Fruit fly (Drosophila melanogaster) whole organism, pupa: Measurements from ENCODE around the gene Cpr62Bb.

Experiments used
- CG10348 ChIP-seq: fragments of 200-800 bp; sonication (Bioruptor generic); IDR thresholded peaks from 2 replicates; pipeline ENCODE4 v1.3.6; 2022; ENCODE audit warnings: missing biosample characterization, missing genetic modification characterization
- CG12605 ChIP-seq: fragments of 200-800 bp; sonication (Bioruptor generic); IDR thresholded peaks from 2 replicates; pipeline ENCODE4 v1.3.6; 2022; ENCODE audit warnings: missing biosample characterization, missing genetic modification characterization
- CG13204 ChIP-seq: fragments of 200-800 bp; sonication (Bioruptor generic); optimal IDR thresholded peaks from 2 replicates; lab custom pipeline; 2018; ENCODE audit warnings: missing biosample characterization, mild to moderate bottlenecking, missing genetic modification characterization, moderate library complexity
- CG14655 ChIP-seq: fragments of 200-800 bp; sonication (Bioruptor generic); optimal IDR thresholded peaks from 3 replicates; lab custom pipeline; 2017; ENCODE audit warnings: mild to moderate bottlenecking, missing biosample characterization, missing genetic modification reagents, missing genetic modification characterization
- CG15710 ChIP-seq: fragments of 200-800 bp; sonication (Bioruptor generic); optimal IDR thresholded peaks from 2 replicates; lab custom pipeline; 2018; ENCODE audit warnings: missing biosample characterization, mild to moderate bottlenecking, missing genetic modification characterization, moderate library complexity
- CG17806 ChIP-seq: fragments of 200-800 bp; sonication (Bioruptor generic); optimal IDR thresholded peaks from 2 replicates; lab custom pipeline; 2018; ENCODE audit warnings: missing biosample characterization, mild to moderate bottlenecking, missing genetic modification characterization, moderate library complexity
- CG32121 ChIP-seq: fragments of 200-800 bp; sonication (Bioruptor generic); IDR thresholded peaks from 2 replicates; pipeline ENCODE4 v1.3.6; 2022; ENCODE audit warnings: missing biosample characterization, missing genetic modification characterization
- CG34367 ChIP-seq: fragments of 200-800 bp; sonication (Bioruptor generic); optimal IDR thresholded peaks from 2 replicates; lab custom pipeline; 2018; ENCODE audit warnings: missing biosample characterization, mild to moderate bottlenecking, missing genetic modification characterization
- CG4496 ChIP-seq: fragments of 200-800 bp; sonication (Bioruptor generic); IDR thresholded peaks from 3 replicates; pipeline ENCODE4 v1.3.6; 2022; ENCODE audit warnings: missing biosample characterization, missing genetic modification characterization
- CG8159 ChIP-seq: fragments of 200-800 bp; sonication (Bioruptor generic); optimal IDR thresholded peaks from 3 replicates; lab custom pipeline; 2018; ENCODE audit warnings: missing biosample characterization, mild to moderate bottlenecking, missing genetic modification characterization, moderate library complexity
- CG8301 ChIP-seq: fragments of 200-800 bp; sonication (Bioruptor generic); optimal IDR thresholded peaks from 2 replicates; lab custom pipeline; 2018; ENCODE audit warnings: missing biosample characterization, mild to moderate bottlenecking, missing genetic modification characterization
- CG9948 ChIP-seq: fragments of 200-800 bp; sonication (Bioruptor generic); optimal IDR thresholded peaks from 2 replicates; lab custom pipeline; 2018; ENCODE audit warnings: missing biosample characterization, mild to moderate bottlenecking, missing genetic modification characterization, moderate library complexity
- D1 ChIP-seq: fragments of 200-800 bp; sonication (Bioruptor generic); optimal IDR thresholded peaks from 2 replicates; lab custom pipeline; 2018; ENCODE audit warnings: missing biosample characterization, mild to moderate bottlenecking, missing genetic modification characterization, moderate library complexity
- EcR ChIP-seq: fragments of 200-800 bp; sonication (Bioruptor generic); optimal IDR thresholded peaks from 3 replicates; lab custom pipeline; 2019; ENCODE audit warnings: missing biosample characterization, missing genetic modification characterization, mild to moderate bottlenecking, moderate library complexity, missing genetic modification reagents
- Ets98B ChIP-seq: fragments of 200-800 bp; sonication (Bioruptor generic); IDR thresholded peaks from 2 replicates; pipeline ENCODE4 v1.3.6; 2022; ENCODE audit warnings: missing biosample characterization, missing genetic modification characterization
- Pif1A ChIP-seq: fragments of 200-800 bp; sonication (Bioruptor generic); optimal IDR thresholded peaks from 3 replicates; lab custom pipeline; 2016; ENCODE audit warnings: missing biosample characterization, missing genetic modification characterization
- Pif1B ChIP-seq: fragments of 200-800 bp; sonication (Bioruptor generic); optimal IDR thresholded peaks from 3 replicates; lab custom pipeline; 2016; ENCODE audit warnings: missing biosample characterization, missing genetic modification characterization
- Snoo ChIP-seq: fragments of 200-800 bp; sonication (Bioruptor generic); optimal IDR thresholded peaks from 3 replicates; lab custom pipeline; 2017; ENCODE audit warnings: missing biosample characterization, mild to moderate bottlenecking, missing genetic modification characterization, inconsistent platforms
- fd96Ca ChIP-seq: fragments of 200-800 bp; sonication (Bioruptor generic); IDR thresholded peaks from 3 replicates; pipeline ENCODE4 v1.3.6; 2022; ENCODE audit warnings: missing biosample characterization, missing genetic modification characterization
- gl ChIP-seq: fragments of 200-800 bp; sonication (Bioruptor generic); optimal IDR thresholded peaks from 2 replicates; lab custom pipeline; 2018; ENCODE audit warnings: missing biosample characterization, mild to moderate bottlenecking, missing genetic modification characterization
- rn ChIP-seq: fragments of 200-800 bp; sonication (Bioruptor generic); IDR thresholded peaks from 2 replicates; pipeline ENCODE4 v1.3.6; 2022; ENCODE audit warnings: missing biosample characterization, missing genetic modification characterization

Cpr62Bb gene

dm6 chr3L:1853277-1853676 is 18.3 kb upstream of the Cpr62Bb start:
- TF ChIP-seq CG32121 (GFP tag; lab: Robert Waterston, UW) = no peak
- peak; percentile 25 for TF ChIP-seq EcR

DNA sequence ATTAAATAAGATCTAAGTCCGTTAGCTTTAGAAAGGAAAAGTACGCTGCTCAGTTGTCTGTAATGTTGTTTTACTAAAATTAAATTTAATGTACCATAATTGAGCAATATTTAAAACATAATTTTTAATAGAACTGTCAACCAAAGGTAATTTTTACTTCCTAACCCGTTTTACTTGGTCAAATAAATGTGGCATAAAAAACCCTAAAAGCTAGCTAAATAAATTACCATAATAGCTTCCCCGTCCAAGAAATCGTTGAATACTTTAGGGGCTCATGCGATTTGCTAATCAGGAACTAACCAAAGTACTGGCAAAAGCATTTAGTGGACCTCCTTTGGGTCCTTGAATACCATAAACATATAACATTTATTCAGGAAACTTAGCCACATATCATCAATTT is 15.5 kb upstream of the Cpr62Bb start:
- TF ChIP-seq fd96Ca (GFP tag; lab: Robert Waterston, UW) (no peak), D1 (no peak), Pif1A (GFP tag; lab: Kevin White, UChicago) (no peak), CG8301 (tag; lab: Kevin White, UChicago) (no peak), CG15710 (no peak), CG10348 (GFP tag; lab: Robert Waterston, UW) (no peak), CG14655 (no peak), CG13204 (no peak), CG17806 (no peak), CG34367 (no peak), Ets98B (no peak), CG12605 (GFP tag; lab: Robert Waterston, UW) (no peak), Pif1B (GFP tag; lab: Kevin White, UChicago) (no peak), CG8159 (tag; lab: Kevin White, UChicago) (no peak), CG4496 (GFP tag; lab: Robert Waterston, UW) (no peak), Snoo (no peak), gl (tag; lab: Kevin White, UChicago) (no peak), CG9948 (no peak)

DNA sequence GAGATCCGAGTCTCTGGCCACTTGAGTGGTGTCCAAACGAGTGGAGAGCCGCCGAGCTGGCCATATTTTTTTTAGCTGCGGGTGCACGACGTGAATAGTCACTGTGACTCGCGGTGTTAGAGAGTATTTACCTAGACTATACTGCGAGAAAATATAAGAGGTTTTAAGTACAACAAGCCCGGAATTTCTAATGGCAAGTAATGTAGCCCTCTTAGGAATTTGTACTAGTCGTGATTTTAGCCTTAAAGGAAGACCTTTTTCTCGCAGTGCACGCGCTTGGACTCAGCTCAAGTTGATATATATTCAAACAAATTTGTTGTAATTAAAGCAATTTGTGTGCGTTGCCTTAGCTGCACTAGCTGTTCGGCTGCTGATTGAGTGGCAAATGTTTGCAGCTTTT is 9.6 kb upstream of the Cpr62Bb start:
- TF ChIP-seq CG12605 (GFP tag; lab: Robert Waterston, UW) (peak; percentile 32; the same call in 1 of the 2 replicates), CG14655 (peak; percentile 47), CG4496 (GFP tag; lab: Robert Waterston, UW) (peak; percentile 86), CG32121 (GFP tag; lab: Robert Waterston, UW) (peak; percentile 89), fd96Ca (GFP tag; lab: Robert Waterston, UW) (peak; percentile 86), CG15710 (no peak), CG17806 (no peak), rn (GFP tag; lab: Robert Waterston, UW) (peak; percentile 59; the same call in 1 of the 2 replicates), Ets98B (peak; percentile 88), CG9948 (no peak), Pif1A (GFP tag; lab: Kevin White, UChicago) (no peak), CG8301 (tag; lab: Kevin White, UChicago) (peak; percentile 57), CG10348 (GFP tag; lab: Robert Waterston, UW) (0 out of 2 replicates have a peak, but pooled peaks have one; percentile 36)

DNA sequence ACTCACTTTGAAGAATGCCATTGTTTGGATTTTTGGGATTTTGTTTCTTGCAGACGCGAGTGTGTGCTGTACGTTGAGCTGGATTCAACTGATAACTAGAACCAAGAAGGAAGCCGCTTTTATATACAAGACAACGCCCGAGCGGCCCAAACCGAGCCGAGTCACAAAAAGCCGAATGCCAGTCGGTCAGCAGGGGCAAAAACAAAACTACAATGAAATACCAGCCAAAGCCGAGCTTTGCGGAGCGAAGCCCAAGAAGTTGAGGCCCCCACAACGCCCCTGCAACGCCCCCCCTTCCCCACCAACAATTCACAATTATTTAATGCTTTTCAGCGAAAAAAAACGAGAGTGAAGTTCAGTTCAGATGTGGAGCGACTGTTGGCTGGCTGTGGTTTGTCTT is 7.0 kb upstream of the Cpr62Bb start, which contains the start of gene Cpr62Bc:
TSS of gene Cpr62Bc (minus strand) at position 101 of the 400 bp plus-strand sequence.
- TF ChIP-seq CG32121 (GFP tag; lab: Robert Waterston, UW) (no peak), gl (tag; lab: Kevin White, UChicago) (peak; percentile 12), rn (GFP tag; lab: Robert Waterston, UW) (no peak)

DNA sequence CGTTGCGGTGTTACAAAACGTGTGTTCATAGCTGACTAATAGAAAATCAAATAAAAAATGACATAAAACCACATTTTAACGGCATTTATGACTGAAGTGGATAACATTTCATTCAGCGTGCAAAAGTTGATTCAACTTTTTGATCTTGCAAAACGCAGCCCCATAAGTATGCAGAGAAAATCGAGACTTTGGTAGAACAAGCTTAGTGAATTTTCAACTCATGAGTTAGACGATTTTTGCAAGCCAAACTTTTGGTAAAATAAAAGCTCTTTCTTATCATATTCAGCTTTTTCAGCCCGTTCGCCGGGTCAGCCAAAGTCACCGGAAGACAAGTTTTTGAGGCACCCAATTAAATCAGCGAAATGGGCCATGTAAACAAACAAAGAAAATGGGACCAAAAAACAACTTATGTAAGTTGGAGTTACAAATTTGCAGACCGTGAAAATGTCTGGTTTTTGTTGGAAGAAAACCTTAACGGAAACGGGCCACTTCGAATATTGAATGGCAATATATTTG is 3.2 kb downstream of the Cpr62Bb start, which contains the start of gene Cpr62Ba:
TSS of gene Cpr62Ba (minus strand) at position 31 of the 516 bp plus-strand sequence.
- TF ChIP-seq rn (GFP tag; lab: Robert Waterston, UW) (no peak), CG13204 (no peak), EcR (peak; percentile 26)

DNA sequence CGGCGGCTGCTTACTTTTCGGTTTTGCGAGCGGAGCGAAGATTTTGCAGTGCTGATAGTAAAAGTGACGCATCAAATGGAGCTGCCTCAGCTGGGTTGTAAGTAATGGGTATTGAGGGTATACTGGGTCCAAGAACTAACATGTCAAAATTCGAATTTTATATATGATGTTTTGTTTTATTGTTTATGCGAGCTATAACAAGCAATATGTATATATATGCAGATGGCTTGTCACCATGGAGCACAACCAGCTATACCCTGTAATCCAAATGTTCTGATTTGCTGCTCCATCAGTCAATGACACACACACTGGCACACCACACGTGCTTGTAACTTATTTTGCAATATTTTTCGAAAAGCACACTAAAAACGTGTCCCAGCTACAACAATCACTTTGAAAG is 5.4 kb downstream of the Cpr62Bb start:
- TF ChIP-seq CG8301 (tag; lab: Kevin White, UChicago) = peak; percentile 66
- TF ChIP-seq CG4496 (GFP tag; lab: Robert Waterston, UW) = peak; percentile 89
- peak; percentile 48 for TF ChIP-seq CG17806
- TF ChIP-seq CG32121 (GFP tag; lab: Robert Waterston, UW) = peak; percentile 81
- TF ChIP-seq D1 = no peak
- TF ChIP-seq Pif1B (GFP tag; lab: Kevin White, UChicago) = peak; percentile 66
- TF ChIP-seq rn (GFP tag; lab: Robert Waterston, UW) = no peak
- TF ChIP-seq CG34367 = peak; percentile 60
- TF ChIP-seq CG8159 (tag; lab: Kevin White, UChicago) = peak; percentile 17
- peak; percentile 56 for TF ChIP-seq Snoo
- TF ChIP-seq CG10348 (GFP tag; lab: Robert Waterston, UW) = no peak
- peak; percentile 16 for TF ChIP-seq CG13204
- peak; percentile 56 for TF ChIP-seq CG9948
- peak; percentile 74 for TF ChIP-seq CG12605 (GFP tag; lab: Robert Waterston, UW)
- TF ChIP-seq gl (tag; lab: Kevin White, UChicago) = no peak
- peak; percentile 78 for TF ChIP-seq Ets98B
- peak; percentile 75 for TF ChIP-seq Pif1A (GFP tag; lab: Kevin White, UChicago)
- TF ChIP-seq CG14655 = peak; percentile 77
- TF ChIP-seq CG15710 = peak; percentile 40
- TF ChIP-seq EcR = no peak
- peak; percentile 82 for TF ChIP-seq fd96Ca (GFP tag; lab: Robert Waterston, UW)

- TF ChIP-seq CG10348 (GFP tag; lab: Robert Waterston, UW) (no peak), CG8301 (tag; lab: Kevin White, UChicago) (no peak), Pif1A (GFP tag; lab: Kevin White, UChicago) (no peak), CG17806 (no peak), CG13204 (peak; percentile 38), Snoo (peak; percentile 1), CG4496 (GFP tag; lab: Robert Waterston, UW) (no peak), Pif1B (GFP tag; lab: Kevin White, UChicago) (no peak), EcR (peak; percentile 75)
- TF ChIP-seq, all 21 proteins: peak for 3
Measured at dm6 chr3L:1827809-1828371, 7.1 kb downstream of the Cpr62Bb start.
